Fruit fly (Drosophila melanogaster) whole organism, adult: Measurements from ENCODE around the gene CG34298.

Source experiments
- CG11617 ChIP-seq: fragments of 200-800 bp; sonication (Bioruptor generic); optimal IDR thresholded peaks from 2 replicates; lab custom pipeline; 2017; ENCODE audit warnings: mild to moderate bottlenecking, missing biosample characterization, missing genetic modification reagents, missing genetic modification characterization
- CG12768 ChIP-seq: fragments of 200-800 bp; sonication (Bioruptor generic); optimal IDR thresholded peaks from 2 replicates; lab custom pipeline; 2017; ENCODE audit warnings: missing biosample characterization, missing genetic modification characterization, mild to moderate bottlenecking, moderate library complexity, missing genetic modification reagents
- CG14711 ChIP-seq: fragments of 200-800 bp; sonication (Bioruptor generic); optimal IDR thresholded peaks from 2 replicates; lab custom pipeline; 2018; ENCODE audit warnings: missing biosample characterization, mild to moderate bottlenecking, missing genetic modification characterization, moderate library complexity
- CG1620 ChIP-seq: fragments of 200-800 bp; sonication (Bioruptor generic); optimal IDR thresholded peaks from 2 replicates; lab custom pipeline; 2016; ENCODE audit warnings: missing biosample characterization, missing genetic modification characterization
- CG33017 ChIP-seq: fragments of 200-800 bp; sonication (Bioruptor generic); optimal IDR thresholded peaks from 2 replicates; lab custom pipeline; 2018; ENCODE audit warnings: missing biosample characterization, mild to moderate bottlenecking, missing genetic modification characterization, moderate library complexity
- Crg-1 ChIP-seq: fragments of 200-800 bp; sonication (Bioruptor generic); optimal IDR thresholded peaks from 2 replicates; lab custom pipeline; 2016; ENCODE audit warnings: missing biosample characterization, missing genetic modification characterization
- Hr96 ChIP-seq: fragments of 200-800 bp; sonication (Bioruptor generic); optimal IDR thresholded peaks from 2 replicates; lab custom pipeline; 2016; ENCODE audit warnings: missing biosample characterization, missing genetic modification characterization
- Mnt ChIP-seq: fragments of 200-800 bp; sonication (Bioruptor generic); optimal IDR thresholded peaks from 2 replicates; lab custom pipeline; 2016; ENCODE audit warnings: missing biosample characterization, mild to moderate bottlenecking, missing genetic modification characterization
- bab1 ChIP-seq: fragments of 200-800 bp; sonication (Bioruptor generic); optimal IDR thresholded peaks from 3 replicates; lab custom pipeline; 2019; ENCODE audit warnings: missing biosample characterization, mild to moderate bottlenecking, missing genetic modification characterization, moderate library complexity
- cnc ChIP-seq, 2 experiments: fragments of >200 bp; optimal IDR thresholded peaks; 2 replicates each; lab custom pipeline; 2017
- kay ChIP-seq: fragments of 200-800 bp; sonication (Bioruptor generic); peaks from one replicate; lab custom pipeline; 2016; ENCODE audit warnings: missing biosample characterization, missing genetic modification characterization, borderline replicate concordance
- pad ChIP-seq: fragments of 200-800 bp; sonication (Bioruptor generic); optimal IDR thresholded peaks from 3 replicates; lab custom pipeline; 2017; ENCODE audit warnings: missing biosample characterization, missing genetic modification characterization, mild to moderate bottlenecking, moderate library complexity, missing genetic modification reagents
- tj ChIP-seq: fragments of 200-800 bp; sonication (Bioruptor generic); optimal IDR thresholded peaks from 3 replicates; lab custom pipeline; 2017; ENCODE audit warnings: missing biosample characterization, mild to moderate bottlenecking, missing genetic modification characterization, moderate library complexity
- toe ChIP-seq: fragments of 200-800 bp; sonication (Bioruptor generic); optimal IDR thresholded peaks from 2 replicates; lab custom pipeline; 2016; ENCODE audit warnings: missing biosample characterization, missing genetic modification characterization

dm6 chr3R:29983886-29984285 is 15.7 kb upstream of the CG34298 start:
- TF ChIP-seq cnc (optimal IDR thresholded peaks at IDR 0.05; lab: Kevin White, UChicago): no peak
- TF ChIP-seq CG12768 (GFP tag; lab: Kevin White, UChicago): no peak
- TF ChIP-seq CG11617 (GFP tag; lab: Kevin White, UChicago): no peak
- TF ChIP-seq kay: no peak
- no peak for TF ChIP-seq Crg-1 (GFP tag; lab: Kevin White, UChicago)
- no peak for TF ChIP-seq CG14711 (tag; lab: Kevin White, UChicago)
- TF ChIP-seq toe (GFP tag; lab: Kevin White, UChicago): no peak
- no peak for TF ChIP-seq Mnt (GFP tag; lab: Kevin White, UChicago)
- TF ChIP-seq CG33017 (tag; lab: Kevin White, UChicago): no peak
- no peak for TF ChIP-seq bab1 (GFP tag; lab: Kevin White, UChicago)
- TF ChIP-seq Hr96 (GFP tag; lab: Kevin White, UChicago): no peak
- TF ChIP-seq tj: no peak
- no peak for TF ChIP-seq pad (GFP tag; lab: Kevin White, UChicago)
- no peak for TF ChIP-seq CG1620 (GFP tag; lab: Kevin White, UChicago)
